Fruit fly (Drosophila melanogaster) whole organism, embryonic: Measurements from ENCODE around the gene PGAP2.
A peak's percentile ranks its signal among the peaks of the same experiment; 100 is the strongest.

ENCODE experiments used
- Antp ChIP-seq: fragments of 200-800 bp; sonication (Bioruptor generic); optimal IDR thresholded peaks from 3 replicates; lab custom pipeline; 2016; ENCODE audit warnings: missing biosample characterization, missing genetic modification characterization
- B-H2 ChIP-seq: fragments of 200-800 bp; sonication (Bioruptor generic); optimal IDR thresholded peaks from 2 replicates; lab custom pipeline; 2018; ENCODE audit warnings: missing biosample characterization, mild to moderate bottlenecking, missing genetic modification characterization
- CG10209 ChIP-seq: fragments of 200-800 bp; sonication (Bioruptor generic); optimal IDR thresholded peaks from 3 replicates; lab custom pipeline; 2017; ENCODE audit warnings: missing biosample characterization, mild to moderate bottlenecking, missing genetic modification characterization, missing genetic modification reagents
- CG1024 ChIP-seq: fragments of 200-800 bp; sonication (Bioruptor generic); IDR thresholded peaks from 2 replicates; pipeline ENCODE4 v1.3.6; 2022; ENCODE audit warnings: missing biosample characterization, missing genetic modification characterization
- CG10565 ChIP-seq: fragments of 200-800 bp; sonication (Bioruptor generic); optimal IDR thresholded peaks from 3 replicates; lab custom pipeline; 2016; ENCODE audit warnings: missing biosample characterization, mild to moderate bottlenecking, missing genetic modification characterization
- CG10654 ChIP-seq: fragments of 200-800 bp; sonication (Bioruptor generic); optimal IDR thresholded peaks from 2 replicates; lab custom pipeline; 2016; ENCODE audit warnings: missing biosample characterization, missing genetic modification characterization
- CG11504 ChIP-seq: fragments of 200-800 bp; sonication (Bioruptor generic); optimal IDR thresholded peaks from 3 replicates; lab custom pipeline; 2019; ENCODE audit warnings: missing biosample characterization, mild to moderate bottlenecking, missing genetic modification characterization, moderate library complexity
- CG11560 ChIP-seq: fragments of 200-800 bp; sonication (Bioruptor generic); IDR thresholded peaks from 3 replicates; pipeline ENCODE4 v1.3.6; 2022; ENCODE audit warnings: missing biosample characterization, missing genetic modification characterization
- CG16813 ChIP-seq: fragments of 200-800 bp; sonication (Bioruptor generic); IDR thresholded peaks from 3 replicates; pipeline ENCODE4 v1.3.6; 2022; ENCODE audit warnings: missing biosample characterization, missing genetic modification characterization; ENCODE audit not compliant: partially characterized antibody
- CG17328 ChIP-seq: fragments of 200-800 bp; sonication (Bioruptor generic); IDR thresholded peaks from 2 replicates; pipeline ENCODE4 v1.3.6; 2022; ENCODE audit warnings: missing biosample characterization, missing genetic modification characterization
- CG18764 ChIP-seq: fragments of 200-800 bp; sonication (Bioruptor generic); optimal IDR thresholded peaks from 3 replicates; lab custom pipeline; 2016; ENCODE audit warnings: missing biosample characterization, missing genetic modification characterization
- CG2678 ChIP-seq: fragments of 200-800 bp; sonication (Bioruptor generic); optimal IDR thresholded peaks from 3 replicates; lab custom pipeline; 2019; ENCODE audit warnings: missing biosample characterization, mild to moderate bottlenecking, missing genetic modification characterization, moderate library complexity
- CG2889 ChIP-seq: fragments of 200-800 bp; sonication (Bioruptor generic); IDR thresholded peaks from 3 replicates; pipeline ENCODE4 v1.3.6; 2022; ENCODE audit warnings: missing biosample characterization, missing genetic modification characterization
- CG31388 ChIP-seq: fragments of 200-800 bp; sonication (Bioruptor generic); optimal IDR thresholded peaks from 2 replicates; lab custom pipeline; 2016; ENCODE audit warnings: missing biosample characterization, missing genetic modification characterization
- CG4360 ChIP-seq: fragments of 200-800 bp; sonication (Bioruptor generic); IDR thresholded peaks from 2 replicates; pipeline ENCODE4 v1.3.6; 2022; ENCODE audit warnings: missing biosample characterization, missing genetic modification characterization
- CG4820 ChIP-seq: fragments of 200-800 bp; sonication (Bioruptor generic); optimal IDR thresholded peaks from 3 replicates; lab custom pipeline; 2016; ENCODE audit warnings: missing biosample characterization, missing genetic modification characterization
- CG6254 ChIP-seq: fragments of 200-800 bp; sonication (Bioruptor generic); optimal IDR thresholded peaks from 3 replicates; lab custom pipeline; 2017; ENCODE audit warnings: mild to moderate bottlenecking, missing biosample characterization, missing genetic modification reagents, missing genetic modification characterization
- CkIIα-i1 ChIP-seq: fragments of 200-800 bp; sonication (Bioruptor generic); IDR thresholded peaks from 2 replicates; pipeline ENCODE4 v1.3.6; 2022; ENCODE audit warnings: missing biosample characterization, missing genetic modification characterization
- D19A ChIP-seq: fragments of 200-800 bp; optimal IDR thresholded peaks from 3 replicates; lab custom pipeline; 2019; ENCODE audit warnings: missing biosample characterization, mild to moderate bottlenecking, missing genetic modification characterization, moderate library complexity
- Gsc ChIP-seq: fragments of 200-800 bp; sonication (Bioruptor generic); IDR thresholded peaks from 2 replicates; pipeline ENCODE4 v1.3.6; 2022; ENCODE audit warnings: missing biosample characterization, missing genetic modification characterization
- Hey ChIP-seq: fragments of 200-800 bp; sonication (Bioruptor generic); optimal IDR thresholded peaks from 3 replicates; lab custom pipeline; 2018; ENCODE audit warnings: missing biosample characterization, mild to moderate bottlenecking, missing genetic modification characterization
- HmgZ ChIP-seq: fragments of 200-800 bp; sonication (Bioruptor generic); optimal IDR thresholded peaks from 2 replicates; lab custom pipeline; 2018; ENCODE audit warnings: missing biosample characterization, mild to moderate bottlenecking, missing genetic modification characterization
- Hsf ChIP-seq: fragments of 200-800 bp; sonication (Bioruptor generic); optimal IDR thresholded peaks from 3 replicates; lab custom pipeline; 2016; ENCODE audit warnings: missing biosample characterization, missing genetic modification characterization
- Max ChIP-seq: fragments of 200-800 bp; sonication (Bioruptor generic); optimal IDR thresholded peaks from 2 replicates; lab custom pipeline; 2016; ENCODE audit warnings: missing biosample characterization, mild to moderate bottlenecking, missing genetic modification characterization
- Med ChIP-seq: fragments of 200-800 bp; sonication (Bioruptor generic); peaks from one replicate; lab custom pipeline; 2016; ENCODE audit warnings: missing biosample characterization, missing genetic modification characterization, mild to moderate bottlenecking, inconsistent platforms, moderate library complexity
- Myb ChIP-seq: fragments of 200-800 bp; sonication (Bioruptor generic); optimal IDR thresholded peaks from 2 replicates; lab custom pipeline; 2016; ENCODE audit warnings: missing biosample characterization, missing genetic modification characterization
- Optix ChIP-seq: fragments of 200-800 bp; sonication (Bioruptor generic); IDR thresholded peaks from 3 replicates; pipeline ENCODE4 v1.3.6; 2022; ENCODE audit warnings: missing biosample characterization, missing genetic modification characterization
- Stat92E ChIP-seq, 3 experiments: fragments of >200 bp in 2 of 3; fragments of 200-800 bp in 1 of 3; sonication (Bioruptor generic) in 1 of 3; optimal IDR thresholded peaks; 2 replicates each; lab custom pipeline; 2017 to 2019; ENCODE audit warnings: missing biosample characterization in 3 of 3, missing genetic modification characterization in 3 of 3, mild to moderate bottlenecking in 1 of 3, moderate library complexity in 1 of 3
- aop ChIP-seq: fragments of 200-800 bp; sonication (Bioruptor generic); IDR thresholded peaks from 2 replicates; pipeline ENCODE4 v1.3.6; 2022; ENCODE audit warnings: missing biosample characterization, missing genetic modification characterization
- cad ChIP-seq: fragments of >200 bp; optimal IDR thresholded peaks from 2 replicates; lab custom pipeline; 2017; ENCODE audit warnings: missing biosample characterization, missing genetic modification characterization
- corto ChIP-seq: fragments of 200-800 bp; sonication (Bioruptor generic); optimal IDR thresholded peaks from 2 replicates; lab custom pipeline; 2016; ENCODE audit warnings: missing biosample characterization, mild to moderate bottlenecking, missing genetic modification characterization, moderate library complexity
- disco-r ChIP-seq: fragments of 200-800 bp; sonication (Bioruptor generic); optimal IDR thresholded peaks from 2 replicates; lab custom pipeline; 2016; ENCODE audit warnings: missing biosample characterization, missing genetic modification characterization
- emc ChIP-seq: fragments of 200-800 bp; sonication (Bioruptor generic); optimal IDR thresholded peaks from 2 replicates; lab custom pipeline; 2016; ENCODE audit warnings: missing biosample characterization, missing genetic modification characterization
- eve ChIP-seq, 2 experiments: fragments of >200 bp; optimal IDR thresholded peaks; 2 replicates each; lab custom pipeline; 2017; ENCODE audit warnings: missing biosample characterization in 2 of 2, missing genetic modification characterization in 2 of 2
- exex ChIP-seq: fragments of 200-800 bp; sonication (Bioruptor generic); optimal IDR thresholded peaks from 4 replicates; lab custom pipeline; 2018; ENCODE audit warnings: missing biosample characterization, mild to moderate bottlenecking, missing genetic modification characterization, moderate library complexity
- fd3F ChIP-seq: fragments of 200-800 bp; sonication (Bioruptor generic); optimal IDR thresholded peaks from 2 replicates; lab custom pipeline; 2018; ENCODE audit warnings: missing biosample characterization, mild to moderate bottlenecking, missing genetic modification characterization, moderate library complexity
- grau ChIP-seq: fragments of 200-800 bp; optimal IDR thresholded peaks from 3 replicates; lab custom pipeline; 2019; ENCODE audit warnings: missing biosample characterization, mild to moderate bottlenecking, missing genetic modification characterization, moderate library complexity
- hbn ChIP-seq: fragments of 200-800 bp; sonication (Bioruptor generic); IDR thresholded peaks from 2 replicates; pipeline ENCODE4 v1.3.6; 2022; ENCODE audit warnings: missing biosample characterization, missing genetic modification characterization; ENCODE audit not compliant: partially characterized antibody
- kni ChIP-seq: fragments of 200-800 bp; sonication (Bioruptor generic); optimal IDR thresholded peaks from 3 replicates; lab custom pipeline; 2017; ENCODE audit warnings: mild to moderate bottlenecking, missing biosample characterization, missing genetic modification reagents, missing genetic modification characterization
- knrl ChIP-seq: fragments of 200-800 bp; sonication (Bioruptor generic); IDR thresholded peaks from 3 replicates; pipeline ENCODE4 v1.3.6; 2022; ENCODE audit warnings: missing biosample characterization, missing genetic modification characterization; ENCODE audit not compliant: partially characterized antibody
- luna ChIP-seq: fragments of 200-800 bp; sonication (Bioruptor generic); optimal IDR thresholded peaks from 2 replicates; lab custom pipeline; 2016; ENCODE audit warnings: missing biosample characterization, missing genetic modification characterization
- pnt ChIP-seq: fragments of 200-800 bp; sonication (Bioruptor generic); optimal IDR thresholded peaks from 3 replicates; lab custom pipeline; 2016; ENCODE audit warnings: missing biosample characterization, missing genetic modification characterization
- salm ChIP-seq: fragments of 200-800 bp; sonication (Bioruptor generic); optimal IDR thresholded peaks from 2 replicates; lab custom pipeline; 2018; ENCODE audit warnings: missing biosample characterization, mild to moderate bottlenecking, missing genetic modification characterization
- sens-2 ChIP-seq: fragments of 200-800 bp; sonication (Bioruptor generic); IDR thresholded peaks from 2 replicates; pipeline ENCODE4 v1.3.6; 2022; ENCODE audit warnings: missing biosample characterization, missing genetic modification characterization
- slbo ChIP-seq: fragments of 200-800 bp; sonication (Bioruptor generic); IDR thresholded peaks from 2 replicates; pipeline ENCODE4 v1.3.6; 2022; ENCODE audit warnings: missing biosample characterization, missing genetic modification characterization
- tgo ChIP-seq: fragments of 200-800 bp; sonication (Bioruptor generic); IDR thresholded peaks from 3 replicates; pipeline ENCODE4 v1.3.6; 2022; ENCODE audit warnings: missing biosample characterization, missing genetic modification characterization
- tna ChIP-seq: fragments of 200-800 bp; sonication (Bioruptor generic); IDR thresholded peaks from 2 replicates; pipeline ENCODE4 v1.3.6; 2022; ENCODE audit warnings: missing biosample characterization, missing genetic modification characterization; ENCODE audit not compliant: partially characterized antibody
- trem ChIP-seq: fragments of 200-800 bp; optimal IDR thresholded peaks from 3 replicates; lab custom pipeline; 2019; ENCODE audit warnings: missing biosample characterization, mild to moderate bottlenecking, missing genetic modification characterization, moderate library complexity
- vnd ChIP-seq: fragments of 200-800 bp; sonication (Bioruptor generic); IDR thresholded peaks from 3 replicates; pipeline ENCODE4 v1.3.6; 2022; ENCODE audit warnings: missing biosample characterization, missing genetic modification characterization; ENCODE audit not compliant: partially characterized antibody

PGAP2 gene

DNA sequence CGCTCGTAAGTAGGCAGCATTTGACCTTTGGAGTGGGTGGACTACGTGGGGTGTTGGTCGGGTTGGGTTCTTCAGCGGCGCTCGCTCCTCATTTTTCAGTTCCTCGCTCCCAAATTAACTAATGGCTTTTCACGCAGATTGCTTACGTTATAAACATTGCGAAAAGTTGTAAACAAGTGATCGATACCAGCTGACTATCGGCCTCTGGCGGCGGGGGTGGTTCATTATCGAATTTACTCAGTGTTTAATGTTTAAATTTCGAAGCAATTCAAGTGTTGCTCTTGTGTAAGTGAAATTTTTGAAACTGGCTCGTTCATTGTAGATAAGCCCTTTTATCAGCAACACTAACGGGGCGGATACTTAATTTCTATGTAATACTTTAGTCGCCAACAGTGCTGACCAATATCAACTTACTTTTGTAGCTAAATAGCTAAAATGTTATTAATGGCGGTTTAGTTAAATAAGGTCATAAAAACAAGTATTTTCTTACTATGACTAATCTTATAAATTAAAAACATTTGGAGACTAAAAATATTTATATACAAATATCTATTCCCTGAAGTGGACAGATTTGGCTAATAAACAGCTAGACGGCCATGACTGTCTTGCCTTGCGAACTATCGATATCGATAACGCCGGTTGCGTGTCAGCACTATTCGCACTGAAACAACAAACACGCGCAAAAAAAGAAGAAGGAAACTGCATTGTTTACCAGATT, at the start of gene PGAP2, which contains the start of gene Clp (continued):
- peak; percentile 34 for TF ChIP-seq CG31388
- no peak for TF ChIP-seq CG10565
- TF ChIP-seq Max (GFP tag; lab: Kevin White, UChicago), result peak; percentile 61
- TF ChIP-seq CG11504 (tag; lab: Kevin White, UChicago), result peak; percentile 80
- peak; percentile 89 for TF ChIP-seq Med (GFP tag; lab: Kevin White, UChicago)
- peak; percentile 79 for TF ChIP-seq grau
- TF ChIP-seq aop (GFP tag; lab: Robert Waterston, UW), result no peak
- peak; percentile 80 for TF ChIP-seq HmgZ (tag; lab: Kevin White, UChicago)
- no peak for TF ChIP-seq CkIIα-i1 (GFP tag; lab: Robert Waterston, UW)
- 0 out of 2 replicates have a peak, but pooled peaks have one; percentile 7 for TF ChIP-seq sens-2 (GFP tag; lab: Robert Waterston, UW)
- no peak for TF ChIP-seq corto
- TF ChIP-seq knrl, result peak; percentile 52; the same call in 2 of the 3 replicates
- TF ChIP-seq CG4820 (GFP tag; lab: Kevin White, UChicago), result peak; percentile 55
- TF ChIP-seq CG10654 (GFP tag; lab: Kevin White, UChicago), result peak; percentile 62
- TF ChIP-seq CG4360 (GFP tag; lab: Robert Waterston, UW), result peak; percentile 71
- no peak; the same call in 2 of the 3 replicates for TF ChIP-seq Optix (GFP tag; lab: Robert Waterston, UW)
- TF ChIP-seq B-H2 (GFP tag; lab: Kevin White, UChicago), result peak; percentile 23
- no peak for TF ChIP-seq Gsc (GFP tag; lab: Robert Waterston, UW)
- no peak for TF ChIP-seq cad (GFP tag; lab: Kevin White, UChicago)
- no peak for TF ChIP-seq Myb (GFP tag; lab: Kevin White, UChicago)
- TF ChIP-seq exex, result peak; percentile 53
- no peak for TF ChIP-seq eve (GFP tag; optimal IDR thresholded peaks at IDR 0.05; lab: Kevin White, UChicago)
- peak; percentile 16 for TF ChIP-seq pnt (GFP tag; lab: Kevin White, UChicago)
- no peak for TF ChIP-seq D19A (tag; lab: Kevin White, UChicago)
- TF ChIP-seq kni (GFP tag; lab: Kevin White, UChicago), result no peak
- peak; percentile 13 for TF ChIP-seq emc
- TF ChIP-seq Stat92E (GFP tag; optimal IDR thresholded peaks at IDR 0.05; lab: Kevin White, UChicago), result no peak
- peak; percentile 43; the same call in 1 of the 2 replicates for TF ChIP-seq CG1024 (GFP tag; lab: Robert Waterston, UW)
- no peak for TF ChIP-seq luna (GFP tag; lab: Kevin White, UChicago)
- peak; percentile 66 for TF ChIP-seq CG10209 (GFP tag; lab: Kevin White, UChicago)
- peak; percentile 72 for TF ChIP-seq Hsf (GFP tag; lab: Kevin White, UChicago)
- peak; percentile 71 for TF ChIP-seq trem (tag; lab: Kevin White, UChicago)
- peak; percentile 89 for TF ChIP-seq slbo
- peak; percentile 70 for TF ChIP-seq CG17328 (GFP tag; lab: Robert Waterston, UW)
- peak; percentile 7; the same call in 1 of the 2 replicates for TF ChIP-seq tna (GFP tag; lab: Robert Waterston, UW)
- no peak for TF ChIP-seq disco-r (GFP tag; lab: Kevin White, UChicago)
- TF ChIP-seq salm (tag; lab: Kevin White, UChicago), result no peak
- TF ChIP-seq tgo (GFP tag; lab: Robert Waterston, UW), result peak; percentile 80
- TF ChIP-seq CG2678, result peak; percentile 80
- TF ChIP-seq Antp (GFP tag; lab: Kevin White, UChicago), result peak; percentile 31
- no peak for TF ChIP-seq CG6254
- TF ChIP-seq vnd, result peak; percentile 48; the same call in 1 of the 3 replicates
- TF ChIP-seq hbn, result 0 out of 2 replicates have a peak, but pooled peaks have one; percentile 31
- TF ChIP-seq Hey (tag; lab: Kevin White, UChicago), result no peak
- peak; percentile 59; the same call in 2 of the 3 replicates for TF ChIP-seq CG2889 (GFP tag; lab: Robert Waterston, UW)
- TF ChIP-seq fd3F, result peak; percentile 68
- peak; percentile 54 for TF ChIP-seq CG16813 (GFP tag; lab: Robert Waterston, UW)
- peak; percentile 60 for TF ChIP-seq CG18764 (GFP tag; lab: Kevin White, UChicago)
- TF ChIP-seq CG11560, result no peak
